Worm (Caenorhabditis elegans) whole organism, young adult: ENCODE data around the gene F13D12.10.

Experiments used
- B0019.2 ChIP-seq: fragments of 200-800 bp; sonication (Bioruptor generic); conservative IDR thresholded peaks from 2 replicates; pipeline ENCODE4 v1.3.6; 2022; ENCODE audit warnings: missing genetic modification reagents, missing genetic modification characterization, missing compliant biosample characterization
- B0261.1 ChIP-seq: sonication (generic microtip); optimal IDR thresholded peaks from 2 replicates; lab custom pipeline; 2016; ENCODE audit warnings: mild to moderate bottlenecking, missing genetic modification characterization, moderate library complexity, missing compliant biosample characterization
- C17E4.6 ChIP-seq: fragments of 200-800 bp; sonication (Bioruptor generic); IDR thresholded peaks from 2 replicates; pipeline ENCODE4 v1.3.6; 2022; ENCODE audit warnings: missing genetic modification reagents, missing genetic modification characterization, missing compliant biosample characterization
- F33H1.4 ChIP-seq: fragments of 200-800 bp; sonication (Bioruptor generic); IDR thresholded peaks from 2 replicates; pipeline ENCODE4 v1.3.6; 2022; ENCODE audit warnings: missing genetic modification reagents, missing genetic modification characterization, missing compliant biosample characterization
- F55B11.4 ChIP-seq: sonication (generic microtip); optimal IDR thresholded peaks from 2 replicates; lab custom pipeline; 2016; ENCODE audit warnings: missing compliant biosample characterization, missing genetic modification characterization, borderline replicate concordance; ENCODE audit not compliant: insufficient read depth
- F57A8.1 ChIP-seq: fragments of 200-800 bp; sonication (Bioruptor generic); optimal IDR thresholded peaks from 2 replicates; lab custom pipeline; 2018; ENCODE audit warnings: mild to moderate bottlenecking, missing genetic modification characterization, moderate library complexity, missing compliant biosample characterization
- T07F8.4 ChIP-seq: sonication (generic microtip); optimal IDR thresholded peaks from 2 replicates; lab custom pipeline; 2016; ENCODE audit warnings: mild to moderate bottlenecking, missing genetic modification characterization, moderate library complexity, missing compliant biosample characterization
- ZK185.1 ChIP-seq: sonication (generic microtip); optimal IDR thresholded peaks from 2 replicates; lab custom pipeline; 2016; ENCODE audit warnings: mild to moderate bottlenecking, missing genetic modification characterization, missing compliant biosample characterization; ENCODE audit not compliant: poor library complexity, severe bottlenecking
- aptf-2 ChIP-seq: fragments of 200-800 bp; sonication (Bioruptor generic); conservative IDR thresholded peaks from 2 replicates; pipeline ENCODE4 v1.3.6; 2022; ENCODE audit warnings: missing genetic modification reagents, missing genetic modification characterization, missing compliant biosample characterization
- bed-1 ChIP-seq: fragments of 200-800 bp; sonication (Bioruptor generic); IDR thresholded peaks from 2 replicates; pipeline ENCODE4 v1.3.6; 2022; ENCODE audit warnings: missing genetic modification reagents, missing genetic modification characterization, missing compliant biosample characterization
- bed-2 ChIP-seq: fragments of 200-800 bp; sonication (Bioruptor generic); IDR thresholded peaks from 2 replicates; pipeline ENCODE4 v1.3.6; 2022; ENCODE audit warnings: missing genetic modification reagents, missing genetic modification characterization, missing compliant biosample characterization
- ccch-3 ChIP-seq: fragments of 200-800 bp; sonication (Bioruptor generic); optimal IDR thresholded peaks from 2 replicates; lab custom pipeline; 2018; ENCODE audit warnings: mild to moderate bottlenecking, missing genetic modification characterization, missing compliant biosample characterization
- chd-7 ChIP-seq: sonication (generic microtip); optimal IDR thresholded peaks from 2 replicates; lab custom pipeline; 2016; ENCODE audit warnings: mild to moderate bottlenecking, missing genetic modification characterization, moderate library complexity, missing compliant biosample characterization
- die-1 ChIP-seq: sonication (generic microtip); optimal IDR thresholded peaks from 2 replicates; lab custom pipeline; 2016; ENCODE audit warnings: missing genotype, mild to moderate bottlenecking, missing genetic modification characterization, missing compliant biosample characterization
- dox-1 ChIP-seq: fragments of 200-800 bp; sonication (Bioruptor generic); IDR thresholded peaks from 2 replicates; pipeline ENCODE4 v1.3.6; 2022; ENCODE audit warnings: missing genetic modification reagents, missing genetic modification characterization, missing compliant biosample characterization
- ekl-4 ChIP-seq: fragments of 200-800 bp; sonication (Bioruptor generic); IDR thresholded peaks from 2 replicates; pipeline ENCODE4 v1.3.6; 2022; ENCODE audit warnings: missing genetic modification reagents, missing genetic modification characterization, missing compliant biosample characterization
- hlh-12 ChIP-seq: sonication (generic microtip); optimal IDR thresholded peaks from 2 replicates; lab custom pipeline; 2016; ENCODE audit warnings: missing genetic modification characterization, missing compliant biosample characterization
- hlh-26 ChIP-seq: fragments of 200-800 bp; sonication (Bioruptor generic); conservative IDR thresholded peaks from 2 replicates; pipeline ENCODE4 v1.3.6; 2022; ENCODE audit warnings: missing genetic modification reagents, missing genetic modification characterization, missing compliant biosample characterization
- hrde-1 ChIP-seq: sonication (generic microtip); optimal IDR thresholded peaks from 2 replicates; lab custom pipeline; 2016; ENCODE audit warnings: missing genetic modification characterization, mild to moderate bottlenecking, missing compliant biosample characterization, moderate library complexity, missing genotype, missing genetic modification reagents, borderline replicate concordance
- lag-1 ChIP-seq: fragments of 200-800 bp; sonication (Bioruptor generic); IDR thresholded peaks from 2 replicates; pipeline ENCODE4 v1.3.6; 2022; ENCODE audit warnings: missing genetic modification reagents, missing genetic modification characterization, missing compliant biosample characterization
- lin-26 ChIP-seq: fragments of 200-800 bp; sonication (Bioruptor generic); IDR thresholded peaks from 2 replicates; pipeline ENCODE4 v1.3.6; 2022; ENCODE audit warnings: missing genetic modification reagents, missing genetic modification characterization, missing compliant biosample characterization
- lin-40 ChIP-seq: sonication (generic microtip); optimal IDR thresholded peaks from 2 replicates; lab custom pipeline; 2016; ENCODE audit warnings: missing genetic modification characterization, mild to moderate bottlenecking, missing compliant biosample characterization, missing genotype, missing genetic modification reagents
- lsy-27 ChIP-seq: sonication (generic microtip); optimal IDR thresholded peaks from 2 replicates; lab custom pipeline; 2017; ENCODE audit warnings: missing genetic modification characterization, mild to moderate bottlenecking, missing compliant biosample characterization, antibody characterized with exemption, missing genotype, borderline replicate concordance; ENCODE audit not compliant: insufficient read depth
- madf-10 ChIP-seq: sonication (generic microtip); optimal IDR thresholded peaks from 2 replicates; lab custom pipeline; 2016; ENCODE audit warnings: mild to moderate bottlenecking, missing genetic modification characterization, missing compliant biosample characterization
- madf-8 ChIP-seq: fragments of 200-800 bp; sonication (Bioruptor generic); conservative IDR thresholded peaks from 2 replicates; pipeline ENCODE4 v1.3.6; 2022; ENCODE audit warnings: missing genetic modification reagents, missing genetic modification characterization, missing compliant biosample characterization
- mes-4 ChIP-seq: sonication (generic microtip); optimal IDR thresholded peaks from 2 replicates; lab custom pipeline; 2016; ENCODE audit warnings: missing genotype, missing genetic modification characterization, missing compliant biosample characterization
- mxl-1 ChIP-seq: sonication (generic microtip); optimal IDR thresholded peaks from 2 replicates; lab custom pipeline; 2016; ENCODE audit warnings: missing genetic modification characterization, missing compliant biosample characterization
- nhr-27 ChIP-seq: fragments of 200-800 bp; sonication (Bioruptor generic); optimal IDR thresholded peaks from 2 replicates; lab custom pipeline; 2018; ENCODE audit warnings: mild to moderate bottlenecking, missing genetic modification characterization, moderate library complexity, missing compliant biosample characterization
- nhr-90 ChIP-seq: sonication (generic microtip); optimal IDR thresholded peaks from 2 replicates; lab custom pipeline; 2016; ENCODE audit warnings: missing genotype, mild to moderate bottlenecking, missing genetic modification characterization, missing compliant biosample characterization
- repo-1 ChIP-seq: sonication (generic microtip); optimal IDR thresholded peaks from 2 replicates; lab custom pipeline; 2017; ENCODE audit warnings: mild to moderate bottlenecking, missing genetic modification characterization, missing compliant biosample characterization
- rpc-1 ChIP-seq, 2 experiments: fragments of 150-350 bp in 1 of 2; sonication (generic microtip) in 1 of 2; optimal IDR thresholded peaks; 2 replicates each; lab custom pipeline; 2014 to 2018; ENCODE audit warnings: missing biosample characterization in 1 of 2, missing genetic modification characterization in 1 of 2, missing genetic modification reagents in 1 of 2, missing genotype in 1 of 2
- snpc-4 ChIP-seq, 5 experiments: fragments of 150-350 bp in 1 of 5; sonication (generic microtip) in 4 of 5; optimal IDR thresholded peaks; 2 replicates each; lab custom pipeline; 2014 to 2018; ENCODE audit warnings: missing genetic modification characterization in 5 of 5, missing biosample characterization in 3 of 5, antibody characterized with exemption in 2 of 5, mild to moderate bottlenecking in 2 of 5, missing compliant biosample characterization in 2 of 5, missing genotype in 2 of 5, moderate library complexity in 2 of 5, missing genetic modification reagents in 1 of 5
- tlf-1 ChIP-seq: fragments of 200-800 bp; sonication (Bioruptor generic); optimal IDR thresholded peaks from 2 replicates; lab custom pipeline; 2018; ENCODE audit warnings: mild to moderate bottlenecking, missing genetic modification characterization, missing compliant biosample characterization
- unc-130 ChIP-seq: sonication (generic microtip); optimal IDR thresholded peaks from 2 replicates; lab custom pipeline; 2016; ENCODE audit warnings: missing genetic modification reagents, missing genetic modification characterization, missing compliant biosample characterization
- ztf-25 ChIP-seq: fragments of 200-800 bp; sonication (Bioruptor generic); IDR thresholded peaks from 2 replicates; pipeline ENCODE4 v1.3.6; 2022; ENCODE audit warnings: missing genetic modification reagents, missing genetic modification characterization, missing compliant biosample characterization
- ztf-28 ChIP-seq: fragments of 200-800 bp; sonication (Bioruptor generic); IDR thresholded peaks from 2 replicates; pipeline ENCODE4 v1.3.6; 2022; ENCODE audit warnings: missing genetic modification reagents, missing genetic modification characterization, missing compliant biosample characterization

The F13D12.10 gene

DNA sequence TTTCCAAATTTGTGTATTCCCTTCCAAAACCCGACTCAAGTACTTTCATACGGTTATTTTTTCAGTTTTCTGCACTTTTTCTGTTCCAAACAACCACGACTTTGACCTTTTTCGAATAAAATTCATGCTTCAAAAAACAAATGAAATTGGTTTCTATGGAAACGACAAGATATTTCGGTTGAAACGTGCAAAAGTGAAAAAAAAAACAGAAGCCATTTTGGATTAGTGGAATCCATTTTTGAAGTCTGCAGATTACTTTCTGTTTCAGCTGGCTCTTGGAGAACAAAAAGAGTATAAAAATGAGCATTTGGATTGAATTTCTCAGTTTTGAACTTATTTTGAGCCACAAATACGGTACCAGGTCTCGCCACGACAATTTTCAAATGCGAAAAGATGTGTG, 8.6 kb downstream of the F13D12.10 start:
- TF ChIP-seq lsy-27 (tag; lab: Kevin White, UChicago) (no peak), dox-1 (GFP tag; lab: Robert Waterston, UW) (no peak), B0019.2 (GFP tag; lab: Robert Waterston, UW) (no peak), lin-26 (no peak), F57A8.1 (GFP tag; lab: Kevin White, UChicago) (no peak), ccch-3 (GFP tag; lab: Kevin White, UChicago) (no peak), nhr-90 (tag; lab: Kevin White, UChicago) (no peak), C17E4.6 (GFP tag; lab: Robert Waterston, UW) (no peak), hlh-12 (tag; lab: Kevin White, UChicago) (no peak), rpc-1 (optimal IDR thresholded peaks at IDR 0.05; lab: Kevin White, UChicago) (no peak), rpc-1 (tag; optimal IDR thresholded peaks at IDR 0.05; lab: Kevin White, UChicago) (no peak), unc-130 (GFP tag; lab: Kevin White, UChicago) (no peak), ztf-28 (GFP tag; lab: Robert Waterston, UW) (no peak), mes-4 (tag; lab: Kevin White, UChicago) (no peak), lin-40 (no peak), snpc-4 (GFP tag; optimal IDR thresholded peaks at IDR 0.05; lab: Kevin White, UChicago) (no peak), snpc-4 (tag; optimal IDR thresholded peaks at IDR 0.05; lab: Kevin White, UChicago) (no peak), madf-8 (GFP tag; lab: Robert Waterston, UW) (no peak), lag-1 (no peak), ZK185.1 (tag; lab: Kevin White, UChicago) (no peak), ztf-25 (no peak), F55B11.4 (tag; lab: Kevin White, UChicago) (no peak)

DNA sequence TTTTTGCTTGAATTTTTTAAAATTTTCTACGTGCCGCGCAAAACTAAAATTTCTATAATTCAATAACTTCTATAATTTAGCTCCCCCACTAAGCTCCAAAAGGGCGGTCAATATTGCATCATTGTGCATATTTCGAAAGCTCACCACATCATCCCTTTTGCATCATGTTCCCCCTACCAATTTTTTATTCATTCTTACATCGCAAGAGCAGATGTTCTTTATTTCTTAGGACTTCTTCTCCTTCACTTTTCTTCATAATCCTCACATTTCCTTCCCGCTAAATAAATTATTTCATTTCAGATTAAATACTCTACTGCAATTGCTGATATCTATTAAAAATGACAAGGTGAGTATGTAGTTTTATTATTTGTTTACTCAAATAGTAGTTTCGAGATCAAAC, 10.3 kb downstream of the F13D12.10 start, which contains the start of gene ldh-1:
ldh-1 (plus strand) TSS at position 301 of the 400 bp plus-strand sequence.
- TF ChIP-seq bed-1 (GFP tag; lab: Robert Waterston, UW) (no peak), repo-1 (tag; lab: Kevin White, UChicago) (no peak), ekl-4 (GFP tag; lab: Robert Waterston, UW) (no peak), tlf-1 (no peak), aptf-2 (GFP tag; lab: Robert Waterston, UW) (no peak), snpc-4 (GFP tag; optimal IDR thresholded peaks at IDR 0.05; lab: Kevin White, UChicago) (no peak), snpc-4 (tag; optimal IDR thresholded peaks at IDR 0.05; lab: Kevin White, UChicago) (no peak), hlh-26 (GFP tag; lab: Robert Waterston, UW) (no peak), madf-10 (tag; lab: Kevin White, UChicago) (no peak), hrde-1 (tag; lab: Kevin White, UChicago) (no peak), mxl-1 (no peak), bed-2 (GFP tag; lab: Robert Waterston, UW) (no peak), chd-7 (tag; lab: Kevin White, UChicago) (no peak), dox-1 (GFP tag; lab: Robert Waterston, UW) (no peak), die-1 (tag; lab: Kevin White, UChicago) (no peak), nhr-27 (no peak), T07F8.4 (tag; lab: Kevin White, UChicago) (no peak), B0261.1 (tag; lab: Kevin White, UChicago) (no peak), F33H1.4 (no peak)
